Worm (Caenorhabditis elegans) whole organism, young adult: ENCODE measurements around the gene twk-44.
A peak's percentile ranks its signal among the peaks of the same experiment; 100 is the strongest.

Experiments used
- ama-1 ChIP-seq, 3 experiments: fragments of 150-350 bp in 1 of 3; sonication (generic microtip) in 2 of 3; optimal IDR thresholded peaks; 2 replicates each; lab custom pipeline; 2014 to 2018; ENCODE audit warnings: missing biosample characterization in 2 of 3, missing genetic modification characterization in 2 of 3, missing genetic modification reagents in 2 of 3
- nhr-80 ChIP-seq: sonication (generic microtip); optimal IDR thresholded peaks from 2 replicates; lab custom pipeline; 2016; ENCODE audit warnings: missing genetic modification characterization, missing compliant biosample characterization
- rpc-1 ChIP-seq, 2 experiments: fragments of 150-350 bp in 1 of 2; sonication (generic microtip) in 1 of 2; optimal IDR thresholded peaks; 2 replicates each; lab custom pipeline; 2014 to 2018; ENCODE audit warnings: missing biosample characterization in 1 of 2, missing genetic modification characterization in 1 of 2, missing genetic modification reagents in 1 of 2, missing genotype in 1 of 2

DNA sequence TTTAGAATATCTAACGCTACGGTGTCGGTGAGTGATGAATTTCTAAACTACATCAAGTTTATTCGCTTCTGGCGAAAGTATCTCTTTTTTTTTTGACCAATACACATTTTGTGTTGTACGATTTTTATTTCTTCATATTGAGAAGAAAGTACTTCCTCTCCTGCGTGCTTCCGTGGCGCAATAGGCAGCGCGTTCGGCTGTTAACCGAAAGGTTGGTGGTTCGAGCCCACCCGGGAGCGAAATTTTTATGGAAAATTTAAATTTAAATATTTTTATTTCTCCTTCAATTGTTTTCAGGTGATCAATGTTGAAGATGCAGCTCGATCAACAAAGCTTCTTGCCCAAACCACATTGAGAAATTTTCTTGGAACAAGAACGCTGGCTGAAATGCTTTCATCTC lies 18.6 kb upstream of the twk-44 start:
- peak; percentile 85 for TF ChIP-seq rpc-1 (optimal IDR thresholded peaks at IDR 0.05; lab: Kevin White, UChicago)
- peak; percentile 92 for TF ChIP-seq rpc-1 (tag; optimal IDR thresholded peaks at IDR 0.05; lab: Kevin White, UChicago)
- no peak for TF ChIP-seq ama-1 (optimal IDR thresholded peaks at IDR 0.05; lab: Kevin White, UChicago)
- peak; percentile 14 to 57 for TF ChIP-seq ama-1 (GFP tag; optimal IDR thresholded peaks at IDR 0.05; lab: Kevin White, UChicago)
- TF ChIP-seq nhr-80 (tag; lab: Kevin White, UChicago), result peak; percentile 28
